Worm (Caenorhabditis elegans): Measurements from ENCODE around the gene F49E11.7.

DNA sequence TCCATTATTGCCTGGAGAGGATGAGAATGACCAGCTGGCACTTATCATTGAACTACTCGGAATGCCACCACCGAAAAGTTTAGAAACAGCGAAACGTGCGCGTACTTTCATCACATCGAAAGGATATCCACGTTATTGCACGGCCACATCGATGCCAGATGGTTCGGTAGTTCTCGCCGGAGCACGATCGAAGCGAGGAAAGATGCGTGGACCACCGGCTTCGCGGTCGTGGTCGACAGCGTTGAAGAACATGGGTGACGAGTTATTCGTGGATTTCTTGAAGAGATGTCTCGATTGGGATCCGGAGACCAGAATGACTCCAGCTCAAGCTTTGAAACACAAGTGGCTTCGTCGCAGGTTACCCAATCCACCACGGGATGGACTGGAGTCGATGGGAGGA lies 19.2 kb upstream of the F49E11.7 start:
- TF ChIP-seq ref-1 (GFP tag; conservative IDR thresholded peaks at IDR 0.05): no peak
- no peak for TF ChIP-seq med-1 (GFP tag; optimal IDR thresholded peaks at IDR 0.05; ENCODE audit: insufficient read depth)
- no peak for TF ChIP-seq cog-1 (tag; optimal IDR thresholded peaks at IDR 0.05)
- no peak for TF ChIP-seq ztf-29 (GFP tag; IDR thresholded peaks at IDR 0.05)
